Worm (Caenorhabditis elegans): ENCODE measurements around the gene T05C12.8.

DNA sequence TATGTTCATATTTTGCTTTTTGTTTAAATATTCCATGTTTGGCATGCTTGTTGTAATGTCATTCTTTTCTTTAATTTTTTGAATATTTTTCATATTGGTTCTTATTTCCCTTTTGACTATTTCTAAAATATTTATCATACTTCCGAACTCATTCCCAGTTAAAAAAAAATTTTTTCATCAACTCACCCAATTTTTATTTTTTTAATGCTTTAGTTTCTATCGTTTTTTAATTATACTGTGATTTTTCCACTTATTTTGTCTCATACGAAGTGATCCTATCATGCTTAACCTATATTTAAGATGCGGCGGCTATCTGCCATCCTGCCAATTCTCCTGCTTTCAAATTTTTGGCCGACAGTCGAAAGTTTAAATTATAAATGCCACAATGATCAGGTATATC lies 8.1 kb upstream of the T05C12.8 start, which contains the start of gene qua-1:
- TF ChIP-seq cog-1 (tag; optimal IDR thresholded peaks at IDR 0.05) (no peak), tab-1 (GFP tag; IDR thresholded peaks at IDR 0.05) (no peak), klf-2 (GFP tag; conservative IDR thresholded peaks at IDR 0.05) (no peak), med-1 (GFP tag; optimal IDR thresholded peaks at IDR 0.05; ENCODE audit: insufficient read depth) (no peak), ztf-29 (GFP tag; IDR thresholded peaks at IDR 0.05) (no peak)
